Fruit fly (Drosophila melanogaster) whole organism, embryonic: ENCODE results near the gene PNKP.

Experiments
- ATbp ChIP-seq: fragments of 200-800 bp; sonication (Bioruptor generic); optimal IDR thresholded peaks from 2 replicates; lab custom pipeline; 2017; ENCODE audit warnings: missing biosample characterization, mild to moderate bottlenecking, missing genetic modification characterization, missing genetic modification reagents
- B-H1 ChIP-seq: fragments of 200-800 bp; sonication (Bioruptor generic); IDR thresholded peaks from 3 replicates; pipeline ENCODE4 v1.3.6; 2022; ENCODE audit warnings: missing biosample characterization, missing genetic modification characterization
- BEAF-32 ChIP-seq: fragments of 200-800 bp; sonication (Bioruptor generic); optimal IDR thresholded peaks from 3 replicates; lab custom pipeline; 2017; ENCODE audit warnings: missing biosample characterization, missing genetic modification characterization, mild to moderate bottlenecking, moderate library complexity, missing genetic modification reagents
- BtbVII ChIP-seq: fragments of 200-800 bp; sonication (Bioruptor generic); optimal IDR thresholded peaks from 3 replicates; lab custom pipeline; 2017; ENCODE audit warnings: missing biosample characterization, mild to moderate bottlenecking, missing genetic modification characterization
- CG10321 ChIP-seq: fragments of 200-800 bp; sonication (Bioruptor generic); IDR thresholded peaks from 2 replicates; pipeline ENCODE4 v1.3.6; 2022; ENCODE audit warnings: missing biosample characterization, missing genetic modification characterization
- CG10366 ChIP-seq: fragments of 200-800 bp; sonication (Bioruptor generic); IDR thresholded peaks from 2 replicates; pipeline ENCODE4 v1.3.6; 2022; ENCODE audit warnings: missing biosample characterization, missing genetic modification characterization
- CG10959 ChIP-seq: fragments of 200-800 bp; sonication (Bioruptor generic); IDR thresholded peaks from 2 replicates; pipeline ENCODE4 v1.3.6; 2022; ENCODE audit warnings: missing biosample characterization, missing genetic modification characterization
- CG11247 ChIP-seq: fragments of 200-800 bp; sonication (Bioruptor generic); IDR thresholded peaks from 2 replicates; pipeline ENCODE4 v1.3.6; 2022; ENCODE audit warnings: missing biosample characterization, missing genetic modification characterization
- CG11398 ChIP-seq: fragments of 200-800 bp; sonication (Bioruptor generic); optimal IDR thresholded peaks from 2 replicates; lab custom pipeline; 2016; ENCODE audit warnings: missing biosample characterization, missing genetic modification characterization
- CG12071 ChIP-seq: fragments of 200-800 bp; sonication (Bioruptor generic); optimal IDR thresholded peaks from 3 replicates; lab custom pipeline; 2018; ENCODE audit warnings: missing biosample characterization, mild to moderate bottlenecking, missing genetic modification characterization
- CG12744 ChIP-seq: fragments of 200-800 bp; sonication (Bioruptor generic); optimal IDR thresholded peaks from 2 replicates; lab custom pipeline; 2016; ENCODE audit warnings: missing biosample characterization, missing genetic modification characterization
- CG16779 ChIP-seq: fragments of 200-800 bp; sonication (Bioruptor generic); IDR thresholded peaks from 2 replicates; pipeline ENCODE4 v1.3.6; 2022; ENCODE audit warnings: missing biosample characterization, missing genetic modification characterization
- CG17802 ChIP-seq: fragments of 200-800 bp; sonication (Bioruptor generic); optimal IDR thresholded peaks from 2 replicates; lab custom pipeline; 2018; ENCODE audit warnings: missing biosample characterization, mild to moderate bottlenecking, missing genetic modification characterization, moderate library complexity
- CG2889 ChIP-seq: fragments of 200-800 bp; sonication (Bioruptor generic); IDR thresholded peaks from 3 replicates; pipeline ENCODE4 v1.3.6; 2022; ENCODE audit warnings: missing biosample characterization, missing genetic modification characterization
- CG32767 ChIP-seq: fragments of 200-800 bp; sonication (Bioruptor generic); IDR thresholded peaks from 2 replicates; pipeline ENCODE4 v1.3.6; 2022; ENCODE audit warnings: missing biosample characterization, missing genetic modification characterization
- CG3847 ChIP-seq: fragments of 200-800 bp; sonication (Bioruptor generic); IDR thresholded peaks from 2 replicates; pipeline ENCODE4 v1.3.6; 2022; ENCODE audit warnings: missing biosample characterization, missing genetic modification characterization
- CG4328 ChIP-seq: fragments of 200-800 bp; sonication (Bioruptor generic); optimal IDR thresholded peaks from 3 replicates; lab custom pipeline; 2017; ENCODE audit warnings: missing biosample characterization, missing genetic modification reagents, missing genetic modification characterization
- CG5180 ChIP-seq: fragments of 200-800 bp; sonication (Bioruptor generic); optimal IDR thresholded peaks from 3 replicates; lab custom pipeline; 2017; ENCODE audit warnings: missing biosample characterization, missing genetic modification characterization, mild to moderate bottlenecking, moderate library complexity, missing genetic modification reagents
- CG6854 ChIP-seq: fragments of 200-800 bp; sonication (Bioruptor generic); optimal IDR thresholded peaks from 3 replicates; lab custom pipeline; 2017; ENCODE audit warnings: missing biosample characterization, mild to moderate bottlenecking, missing genetic modification characterization
- CG7357 ChIP-seq: fragments of 200-800 bp; sonication (Bioruptor generic); IDR thresholded peaks from 3 replicates; pipeline ENCODE4 v1.3.6; 2022; ENCODE audit warnings: missing biosample characterization, missing genetic modification characterization
- CG7372 ChIP-seq: fragments of 200-800 bp; sonication (Bioruptor generic); IDR thresholded peaks from 2 replicates; pipeline ENCODE4 v1.3.6; 2022; ENCODE audit warnings: missing biosample characterization, missing genetic modification characterization
- CG7786 ChIP-seq: fragments of 200-800 bp; sonication (Bioruptor generic); optimal IDR thresholded peaks from 2 replicates; lab custom pipeline; 2016; ENCODE audit warnings: missing biosample characterization, missing genetic modification characterization
- CG7963 ChIP-seq: fragments of 200-800 bp; sonication (Bioruptor generic); IDR thresholded peaks from 3 replicates; pipeline ENCODE4 v1.3.6; 2022; ENCODE audit warnings: missing biosample characterization, missing genetic modification characterization; ENCODE audit not compliant: partially characterized antibody
- CG8478 ChIP-seq: fragments of >200 bp; optimal IDR thresholded peaks from 2 replicates; lab custom pipeline; 2018
- CG8765 ChIP-seq: fragments of 200-800 bp; sonication (Bioruptor generic); IDR thresholded peaks from 2 replicates; pipeline ENCODE4 v1.3.6; 2022; ENCODE audit warnings: missing biosample characterization, missing genetic modification characterization
- CG9215 ChIP-seq: fragments of 200-800 bp; sonication (Bioruptor generic); IDR thresholded peaks from 2 replicates; pipeline ENCODE4 v1.3.6; 2022; ENCODE audit warnings: missing biosample characterization, missing genetic modification characterization
- Dll ChIP-seq: fragments of 200-800 bp; sonication (Bioruptor generic); IDR thresholded peaks from 4 replicates; pipeline ENCODE4 v1.3.6; 2022; ENCODE audit warnings: missing biosample characterization, missing genetic modification characterization; ENCODE audit not compliant: partially characterized antibody
- Doc3 ChIP-seq: fragments of 200-800 bp; sonication (Bioruptor generic); IDR thresholded peaks from 3 replicates; pipeline ENCODE4 v1.3.6; 2022; ENCODE audit warnings: missing biosample characterization, missing genetic modification characterization; ENCODE audit not compliant: partially characterized antibody
- Dref ChIP-seq: fragments of 200-800 bp; sonication (Bioruptor generic); IDR thresholded peaks from 2 replicates; pipeline ENCODE4 v1.3.6; 2022; ENCODE audit warnings: missing biosample characterization, missing genetic modification characterization
- Gsc ChIP-seq: fragments of 200-800 bp; sonication (Bioruptor generic); IDR thresholded peaks from 2 replicates; pipeline ENCODE4 v1.3.6; 2022; ENCODE audit warnings: missing biosample characterization, missing genetic modification characterization
- MESR4 ChIP-seq: fragments of 200-800 bp; sonication (Bioruptor generic); optimal IDR thresholded peaks from 2 replicates; lab custom pipeline; 2018; ENCODE audit warnings: missing biosample characterization, mild to moderate bottlenecking, missing genetic modification characterization, moderate library complexity
- Med ChIP-seq: fragments of 200-800 bp; sonication (Bioruptor generic); peaks from one replicate; lab custom pipeline; 2016; ENCODE audit warnings: missing biosample characterization, missing genetic modification characterization, mild to moderate bottlenecking, inconsistent platforms, moderate library complexity
- Ptx1 ChIP-seq: fragments of 200-800 bp; sonication (Bioruptor generic); IDR thresholded peaks from 2 replicates; pipeline ENCODE4 v1.3.6; 2022; ENCODE audit warnings: missing biosample characterization, missing genetic modification characterization
- TFAM ChIP-seq: fragments of 200-800 bp; sonication (Bioruptor generic); optimal IDR thresholded peaks from 2 replicates; lab custom pipeline; 2017; ENCODE audit warnings: missing biosample characterization, missing genetic modification characterization, inconsistent platforms
- ab ChIP-seq: fragments of 200-800 bp; sonication (Bioruptor generic); optimal IDR thresholded peaks from 2 replicates; lab custom pipeline; 2016; ENCODE audit warnings: missing biosample characterization, missing genetic modification characterization
- amos ChIP-seq: fragments of 200-800 bp; sonication (Bioruptor generic); IDR thresholded peaks from 2 replicates; pipeline ENCODE4 v1.3.6; 2022; ENCODE audit warnings: missing biosample characterization, missing genetic modification characterization; ENCODE audit not compliant: partially characterized antibody
- corto ChIP-seq: fragments of 200-800 bp; sonication (Bioruptor generic); optimal IDR thresholded peaks from 2 replicates; lab custom pipeline; 2016; ENCODE audit warnings: missing biosample characterization, mild to moderate bottlenecking, missing genetic modification characterization, moderate library complexity
- da ChIP-seq: fragments of 200-800 bp; sonication (Bioruptor generic); optimal IDR thresholded peaks from 2 replicates; lab custom pipeline; 2016; ENCODE audit warnings: missing biosample characterization, missing genetic modification characterization
- fd3F ChIP-seq: fragments of 200-800 bp; sonication (Bioruptor generic); optimal IDR thresholded peaks from 2 replicates; lab custom pipeline; 2018; ENCODE audit warnings: missing biosample characterization, mild to moderate bottlenecking, missing genetic modification characterization, moderate library complexity
- fru ChIP-seq: fragments of >200 bp; optimal IDR thresholded peaks from 2 replicates; lab custom pipeline; 2017
- ftz-f1 ChIP-seq: fragments of 200-800 bp; sonication (Bioruptor generic); optimal IDR thresholded peaks from 2 replicates; lab custom pipeline; 2016; ENCODE audit warnings: missing biosample characterization, missing genetic modification characterization
- h ChIP-seq: fragments of >200 bp; optimal IDR thresholded peaks from 2 replicates; lab custom pipeline; 2017
- hkb ChIP-seq, 2 experiments: fragments of 200-800 bp in 1 of 2; fragments of >200 bp in 1 of 2; sonication (Bioruptor generic) in 1 of 2; IDR thresholded peaks in 1 of 2; optimal IDR thresholded peaks in 1 of 2; 2 replicates each; pipeline versions ENCODE4 v1.3.6 to Lab custom; 2017 to 2022; ENCODE audit warnings: missing biosample characterization in 1 of 2, missing genetic modification characterization in 1 of 2
- nmo ChIP-seq: fragments of 200-800 bp; sonication (Bioruptor generic); optimal IDR thresholded peaks from 2 replicates; lab custom pipeline; 2018; ENCODE audit warnings: missing biosample characterization, mild to moderate bottlenecking, missing genetic modification characterization, moderate library complexity
- phol ChIP-seq: fragments of 200-800 bp; sonication (Bioruptor generic); optimal IDR thresholded peaks from 3 replicates; lab custom pipeline; 2018; ENCODE audit warnings: missing biosample characterization, mild to moderate bottlenecking, missing genetic modification characterization, moderate library complexity
- prd ChIP-seq, 3 experiments: fragments of >200 bp in 2 of 3; fragments of 200-800 bp in 1 of 3; sonication (Bioruptor generic) in 1 of 3; optimal IDR thresholded peaks in 2 of 3; IDR thresholded peaks in 1 of 3; 2 replicates in 2 of 3; 3 replicates in 1 of 3; pipeline versions ENCODE4 v1.3.6 to Lab custom; 2017 to 2022; ENCODE audit warnings: missing biosample characterization in 1 of 3, missing genetic modification characterization in 1 of 3
- sim ChIP-seq: fragments of 200-800 bp; sonication (Bioruptor generic); IDR thresholded peaks from 2 replicates; pipeline ENCODE4 v1.3.6; 2022; ENCODE audit warnings: missing biosample characterization, missing genetic modification characterization
- sqz ChIP-seq: fragments of 200-800 bp; sonication (Bioruptor generic); optimal IDR thresholded peaks from 3 replicates; lab custom pipeline; 2018; ENCODE audit warnings: missing biosample characterization, mild to moderate bottlenecking, missing genetic modification characterization
- ttk ChIP-seq: fragments of 200-800 bp; sonication (Bioruptor generic); IDR thresholded peaks from 2 replicates; pipeline ENCODE4 v2.1.2; 2022; ENCODE audit warnings: missing biosample characterization, missing genetic modification characterization
- unpg ChIP-seq: fragments of 200-800 bp; sonication (Bioruptor generic); optimal IDR thresholded peaks from 3 replicates; lab custom pipeline; 2018; ENCODE audit warnings: missing biosample characterization, mild to moderate bottlenecking, missing genetic modification characterization, moderate library complexity
- wek ChIP-seq: fragments of 200-800 bp; sonication (Bioruptor generic); optimal IDR thresholded peaks from 3 replicates; lab custom pipeline; 2018; ENCODE audit warnings: missing biosample characterization, mild to moderate bottlenecking, missing genetic modification characterization, moderate library complexity

The PNKP gene

DNA sequence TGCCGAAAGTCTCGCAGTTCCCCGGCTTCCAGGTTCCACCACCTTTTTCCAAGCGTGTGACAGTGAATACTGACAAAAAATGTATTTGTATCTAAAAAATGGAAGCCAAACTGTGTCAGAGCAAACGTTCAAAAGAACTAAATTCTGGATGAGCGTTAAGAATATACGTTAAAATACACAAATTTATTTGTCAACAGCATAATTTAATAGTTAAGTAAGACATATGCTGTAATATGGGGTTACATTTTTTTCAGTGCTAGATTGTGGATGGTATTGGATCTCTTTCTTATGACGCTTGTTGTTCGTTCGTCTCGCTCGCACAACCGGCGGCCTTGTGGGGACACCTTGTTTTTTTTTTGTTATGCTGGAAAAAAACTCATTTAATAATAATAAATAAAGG is 12.3 kb upstream of the PNKP start (continued):
- TF ChIP-seq Med (GFP tag; lab: Kevin White, UChicago) (peak; percentile 100), nmo (GFP tag; lab: Kevin White, UChicago) (peak; percentile 89), ttk (GFP tag; lab: Robert Waterston, UW) (peak; percentile 90), ab (peak; percentile 73), da (GFP tag; lab: Kevin White, UChicago) (peak; percentile 64), CG10366 (GFP tag; lab: Robert Waterston, UW) (peak; percentile 94), hkb (optimal IDR thresholded peaks at IDR 0.05; lab: Kevin White, UChicago) (no peak), hkb (GFP tag; IDR thresholded peaks at IDR 0.05; lab: Robert Waterston, UW) (peak; percentile 96), sim (GFP tag; lab: Robert Waterston, UW) (peak; percentile 82), CG10959 (GFP tag; lab: Robert Waterston, UW) (peak; percentile 63; the same call in 1 of the 2 replicates), ATbp (GFP tag; lab: Kevin White, UChicago) (peak; percentile 94), BtbVII (GFP tag; lab: Kevin White, UChicago) (peak; percentile 95), wek (GFP tag; lab: Kevin White, UChicago) (peak; percentile 75), CG7372 (GFP tag; lab: Robert Waterston, UW) (peak; percentile 83), phol (tag; lab: Kevin White, UChicago) (peak; percentile 91), Dll (no peak), CG5180 (peak; percentile 82), unpg (GFP tag; lab: Kevin White, UChicago) (peak; percentile 97), CG32767 (GFP tag; lab: Robert Waterston, UW) (peak; percentile 91), CG8478 (lab: Kevin White, UChicago) (no peak), CG2889 (GFP tag; lab: Robert Waterston, UW) (peak; percentile 91), CG3847 (GFP tag; lab: Robert Waterston, UW) (peak; percentile 96), ftz-f1 (peak; percentile 94), CG9215 (peak; percentile 94), amos (no peak), Ptx1 (GFP tag; lab: Robert Waterston, UW) (peak; percentile 96), corto (peak; percentile 66), prd (optimal IDR thresholded peaks at IDR 0.05; lab: Kevin White, UChicago) (no peak), prd (GFP tag; IDR thresholded peaks at IDR 0.05; lab: Robert Waterston, UW) (peak; percentile 94), Gsc (GFP tag; lab: Robert Waterston, UW) (peak; percentile 66), CG7357 (peak; percentile 78; the same call in 2 of the 3 replicates), fd3F (GFP tag; lab: Kevin White, UChicago) (peak; percentile 93), CG17802 (peak; percentile 72), CG7786 (peak; percentile 96), B-H1 (GFP tag; lab: Robert Waterston, UW) (peak; percentile 92), TFAM (peak; percentile 71), CG4328 (peak; percentile 68), CG8765 (GFP tag; lab: Robert Waterston, UW) (peak; percentile 41; the same call in 1 of the 2 replicates), MESR4 (GFP tag; lab: Kevin White, UChicago) (peak; percentile 63), CG16779 (peak; percentile 93), CG11247 (GFP tag; lab: Robert Waterston, UW) (peak; percentile 94), CG6854 (GFP tag; lab: Kevin White, UChicago) (peak; percentile 93), fru (no peak), CG10321 (GFP tag; lab: Robert Waterston, UW) (peak; percentile 72), CG12744 (GFP tag; lab: Kevin White, UChicago) (peak; percentile 94), h (lab: Kevin White, UChicago) (no peak), BEAF-32 (no peak), Doc3 (no peak), CG11398 (GFP tag; lab: Kevin White, UChicago) (peak; percentile 88), sqz (GFP tag; lab: Kevin White, UChicago) (peak; percentile 88), CG7963 (GFP tag; lab: Robert Waterston, UW) (no peak), Dref (GFP tag; lab: Robert Waterston, UW) (0 out of 2 replicates have a peak, but pooled peaks have one; percentile 33), CG12071 (GFP tag; lab: Kevin White, UChicago) (peak; percentile 96)
